Worm (Caenorhabditis elegans) whole organism, midembryonic: ENCODE data around the gene srw-34.

Source experiments
- T22C8.4 ChIP-seq: fragments of 200-800 bp; sonication (Bioruptor generic); IDR thresholded peaks from 2 replicates; pipeline ENCODE4 v1.3.6; 2022; ENCODE audit warnings: missing genetic modification characterization, missing compliant biosample characterization
- cog-1 ChIP-seq: sonication (generic microtip); optimal IDR thresholded peaks from 2 replicates; lab custom pipeline; 2016; ENCODE audit warnings: missing genetic modification characterization, missing compliant biosample characterization
- flt-1 ChIP-seq: fragments of 200-800 bp; sonication (Bioruptor generic); IDR thresholded peaks from 2 replicates; pipeline ENCODE4 v1.3.6; 2022; ENCODE audit warnings: missing genetic modification characterization, missing compliant biosample characterization
- klf-2 ChIP-seq: fragments of 200-800 bp; sonication (Bioruptor generic); conservative IDR thresholded peaks from 2 replicates; pipeline ENCODE4 v1.3.6; 2022; ENCODE audit warnings: missing genetic modification reagents, missing genetic modification characterization, missing compliant biosample characterization
- med-1 ChIP-seq: sonication (generic microtip); optimal IDR thresholded peaks from 2 replicates; lab custom pipeline; 2017; ENCODE audit warnings: missing genetic modification characterization, mild to moderate bottlenecking, missing compliant biosample characterization, antibody characterized with exemption, missing genetic modification reagents; ENCODE audit not compliant: insufficient read depth
- ref-1 ChIP-seq: fragments of 200-800 bp; sonication (Bioruptor generic); conservative IDR thresholded peaks from 2 replicates; pipeline ENCODE4 v1.3.6; 2022; ENCODE audit warnings: missing genetic modification reagents, missing genetic modification characterization, missing compliant biosample characterization
- tab-1 ChIP-seq: fragments of 200-800 bp; sonication (Bioruptor generic); IDR thresholded peaks from 2 replicates; pipeline ENCODE4 v1.3.6; 2022; ENCODE audit warnings: missing genetic modification characterization, missing compliant biosample characterization
- ztf-23 ChIP-seq: fragments of 200-800 bp; sonication (Bioruptor generic); IDR thresholded peaks from 2 replicates; pipeline ENCODE4 v1.3.6; 2022; ENCODE audit warnings: missing genetic modification reagents, missing genetic modification characterization, missing compliant biosample characterization
- ztf-29 ChIP-seq: fragments of 200-800 bp; sonication (Bioruptor generic); IDR thresholded peaks from 2 replicates; pipeline ENCODE4 v1.3.6; 2022; ENCODE audit warnings: missing genetic modification reagents, missing genetic modification characterization, missing compliant biosample characterization

DNA sequence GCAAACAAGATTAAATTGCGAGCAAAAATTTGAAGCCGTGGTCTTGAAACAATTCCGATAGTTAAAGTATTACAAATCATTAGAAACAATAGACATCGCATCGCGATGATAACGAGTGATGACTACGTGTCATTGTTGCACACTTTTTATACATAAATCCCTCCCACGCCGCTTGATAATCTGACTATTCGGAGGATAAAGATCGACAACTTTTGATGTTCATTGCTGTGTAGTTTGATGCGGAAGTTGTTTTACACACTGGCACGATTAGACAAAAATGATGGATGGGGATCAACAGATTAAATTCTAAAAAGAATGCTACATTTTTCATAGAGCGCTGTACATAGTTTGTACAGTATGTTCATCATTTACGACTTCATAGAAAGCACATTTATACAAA is 42.9 kb downstream of the srw-34 start, which contains the start of gene T08G3.11:
- TF ChIP-seq flt-1 (GFP tag; lab: Robert Waterston, UW) (no peak), ztf-29 (GFP tag; lab: Robert Waterston, UW) (no peak), klf-2 (GFP tag; lab: Robert Waterston, UW) (no peak), cog-1 (no peak), T22C8.4 (GFP tag; lab: Robert Waterston, UW) (no peak), med-1 (GFP tag; lab: Kevin White, UChicago) (no peak), ztf-23 (GFP tag; lab: Robert Waterston, UW) (no peak), ref-1 (GFP tag; lab: Robert Waterston, UW) (no peak), tab-1 (GFP tag; lab: Robert Waterston, UW) (no peak)
